Fruit fly (Drosophila melanogaster) whole organism, embryonic: ENCODE results near the gene CG8837.

Experiments
- Abd-B ChIP-seq: fragments of 200-800 bp; sonication (Bioruptor generic); optimal IDR thresholded peaks from 2 replicates; lab custom pipeline; 2018; ENCODE audit warnings: missing biosample characterization, mild to moderate bottlenecking, missing genetic modification characterization, moderate library complexity
- Asciz ChIP-seq: fragments of 200-800 bp; sonication (Bioruptor generic); optimal IDR thresholded peaks from 2 replicates; lab custom pipeline; 2017; ENCODE audit warnings: missing biosample characterization, mild to moderate bottlenecking, missing genetic modification characterization, missing genetic modification reagents
- CG1024 ChIP-seq: fragments of 200-800 bp; sonication (Bioruptor generic); IDR thresholded peaks from 2 replicates; pipeline ENCODE4 v1.3.6; 2022; ENCODE audit warnings: missing biosample characterization, missing genetic modification characterization
- CG10565 ChIP-seq: fragments of 200-800 bp; sonication (Bioruptor generic); optimal IDR thresholded peaks from 3 replicates; lab custom pipeline; 2016; ENCODE audit warnings: missing biosample characterization, mild to moderate bottlenecking, missing genetic modification characterization
- CG1233 ChIP-seq: fragments of 200-800 bp; sonication (Bioruptor generic); optimal IDR thresholded peaks from 4 replicates; lab custom pipeline; 2018; ENCODE audit warnings: missing biosample characterization, mild to moderate bottlenecking, missing genetic modification characterization
- CG12769 ChIP-seq: fragments of 200-800 bp; sonication (Bioruptor generic); optimal IDR thresholded peaks from 2 replicates; lab custom pipeline; 2019; ENCODE audit warnings: missing biosample characterization, mild to moderate bottlenecking, missing genetic modification characterization, moderate library complexity
- CG12942 ChIP-seq: fragments of 200-800 bp; sonication (Bioruptor generic); optimal IDR thresholded peaks from 3 replicates; lab custom pipeline; 2016; ENCODE audit warnings: missing biosample characterization, missing genetic modification characterization
- CG14014 ChIP-seq: fragments of 200-800 bp; sonication (Bioruptor generic); IDR thresholded peaks from 2 replicates; pipeline ENCODE4 v1.3.6; 2022; ENCODE audit warnings: missing biosample characterization, missing genetic modification characterization
- CG14441 ChIP-seq: fragments of 200-800 bp; sonication (Bioruptor generic); IDR thresholded peaks from 2 replicates; pipeline ENCODE4 v1.3.6; 2022; ENCODE audit warnings: missing biosample characterization, missing genetic modification characterization
- CG15514 ChIP-seq: fragments of 200-800 bp; sonication (Bioruptor generic); optimal IDR thresholded peaks from 3 replicates; lab custom pipeline; 2017; ENCODE audit warnings: missing biosample characterization, missing genetic modification characterization, mild to moderate bottlenecking, moderate library complexity, missing genetic modification reagents
- CG17361 ChIP-seq: fragments of 200-800 bp; sonication (Bioruptor generic); IDR thresholded peaks from 3 replicates; pipeline ENCODE4 v1.3.6; 2022; ENCODE audit warnings: missing biosample characterization, missing genetic modification characterization
- CG17385 ChIP-seq: fragments of 200-800 bp; sonication (Bioruptor generic); optimal IDR thresholded peaks from 3 replicates; lab custom pipeline; 2018; ENCODE audit warnings: missing biosample characterization, mild to moderate bottlenecking, missing genetic modification characterization
- CG17612 ChIP-seq: fragments of 200-800 bp; sonication (Bioruptor generic); IDR thresholded peaks from 2 replicates; pipeline ENCODE4 v1.3.6; 2022; ENCODE audit warnings: missing biosample characterization, missing genetic modification characterization
- CG17829 ChIP-seq: fragments of 200-800 bp; optimal IDR thresholded peaks from 2 replicates; lab custom pipeline; 2019; ENCODE audit warnings: missing biosample characterization, mild to moderate bottlenecking, missing genetic modification characterization, moderate library complexity
- CG18262 ChIP-seq: fragments of 200-800 bp; optimal IDR thresholded peaks from 3 replicates; lab custom pipeline; 2019; ENCODE audit warnings: missing biosample characterization, mild to moderate bottlenecking, missing genetic modification characterization, moderate library complexity
- CG18619 ChIP-seq: fragments of 200-800 bp; sonication (Bioruptor generic); optimal IDR thresholded peaks from 3 replicates; lab custom pipeline; 2017; ENCODE audit warnings: missing biosample characterization, mild to moderate bottlenecking, missing genetic modification characterization
- CG31224 ChIP-seq: fragments of 200-800 bp; sonication (Bioruptor generic); IDR thresholded peaks from 2 replicates; pipeline ENCODE4 v1.3.6; 2022; ENCODE audit warnings: missing biosample characterization, missing genetic modification characterization
- CG32532 ChIP-seq: fragments of 200-800 bp; sonication (Bioruptor generic); IDR thresholded peaks from 2 replicates; pipeline ENCODE4 v1.3.6; 2022; ENCODE audit warnings: missing biosample characterization, missing genetic modification characterization
- CG4424 ChIP-seq: fragments of 200-800 bp; sonication (Bioruptor generic); optimal IDR thresholded peaks from 3 replicates; lab custom pipeline; 2016; ENCODE audit warnings: missing biosample characterization, missing genetic modification characterization
- CG6175 ChIP-seq: fragments of 200-800 bp; sonication (Bioruptor generic); IDR thresholded peaks from 3 replicates; pipeline ENCODE4 v1.3.6; 2022; ENCODE audit warnings: missing biosample characterization, missing genetic modification characterization
- CG8290 ChIP-seq, 3 experiments: fragments of 200-800 bp; sonication (Bioruptor generic); optimal IDR thresholded peaks; 2 replicates each; lab custom pipeline; 2016 to 2019; ENCODE audit warnings: missing biosample characterization in 3 of 3, missing genetic modification characterization in 3 of 3, mild to moderate bottlenecking in 2 of 3, moderate library complexity in 1 of 3
- CG8765 ChIP-seq: fragments of 200-800 bp; sonication (Bioruptor generic); IDR thresholded peaks from 2 replicates; pipeline ENCODE4 v1.3.6; 2022; ENCODE audit warnings: missing biosample characterization, missing genetic modification characterization
- CG9215 ChIP-seq: fragments of 200-800 bp; sonication (Bioruptor generic); IDR thresholded peaks from 2 replicates; pipeline ENCODE4 v1.3.6; 2022; ENCODE audit warnings: missing biosample characterization, missing genetic modification characterization
- CG9876 ChIP-seq: fragments of 200-800 bp; sonication (Bioruptor generic); optimal IDR thresholded peaks from 2 replicates; lab custom pipeline; 2016; ENCODE audit warnings: missing biosample characterization, missing genetic modification characterization
- CoRest ChIP-seq: fragments of 200-800 bp; sonication (Bioruptor generic); optimal IDR thresholded peaks from 3 replicates; lab custom pipeline; 2018; ENCODE audit warnings: missing biosample characterization, mild to moderate bottlenecking, missing genetic modification characterization, moderate library complexity
- Eip74EF ChIP-seq, 2 experiments: fragments of 200-800 bp in 1 of 2; fragments of >200 bp in 1 of 2; sonication (Bioruptor generic) in 1 of 2; optimal IDR thresholded peaks; 2 replicates each; lab custom pipeline; 2017 to 2019; ENCODE audit warnings: missing biosample characterization in 2 of 2, missing genetic modification characterization in 2 of 2, mild to moderate bottlenecking in 1 of 2, moderate library complexity in 1 of 2
- HLHmδ ChIP-seq: fragments of 200-800 bp; sonication (Bioruptor generic); optimal IDR thresholded peaks from 2 replicates; lab custom pipeline; 2018; ENCODE audit warnings: missing biosample characterization, mild to moderate bottlenecking, missing genetic modification characterization, moderate library complexity
- Hand ChIP-seq: fragments of 200-800 bp; sonication (Bioruptor generic); optimal IDR thresholded peaks from 2 replicates; lab custom pipeline; 2017; ENCODE audit warnings: mild to moderate bottlenecking, missing biosample characterization, missing genetic modification reagents, missing genetic modification characterization
- Lpt ChIP-seq: fragments of >200 bp; optimal IDR thresholded peaks from 2 replicates; lab custom pipeline; 2018; ENCODE audit warnings: missing biosample characterization, missing genetic modification characterization
- MESR4 ChIP-seq: fragments of 200-800 bp; sonication (Bioruptor generic); optimal IDR thresholded peaks from 2 replicates; lab custom pipeline; 2018; ENCODE audit warnings: missing biosample characterization, mild to moderate bottlenecking, missing genetic modification characterization, moderate library complexity
- Neu2 ChIP-seq: fragments of 200-800 bp; sonication (Bioruptor generic); optimal IDR thresholded peaks from 3 replicates; lab custom pipeline; 2016; ENCODE audit warnings: missing biosample characterization, missing genetic modification characterization, borderline replicate concordance
- Nf-YB ChIP-seq: fragments of 200-800 bp; sonication (Bioruptor generic); optimal IDR thresholded peaks from 3 replicates; lab custom pipeline; 2019; ENCODE audit warnings: missing biosample characterization, mild to moderate bottlenecking, missing genetic modification characterization, moderate library complexity
- NfI ChIP-seq: fragments of 200-800 bp; sonication (Bioruptor generic); optimal IDR thresholded peaks from 3 replicates; lab custom pipeline; 2018; ENCODE audit warnings: missing biosample characterization, mild to moderate bottlenecking, missing genetic modification characterization, moderate library complexity
- Taf1 ChIP-seq: fragments of 200-800 bp; sonication (Bioruptor generic); IDR thresholded peaks from 2 replicates; pipeline ENCODE4 v1.3.6; 2022; ENCODE audit warnings: missing biosample characterization, missing genetic modification characterization
- ac ChIP-seq: fragments of 200-800 bp; sonication (Bioruptor generic); optimal IDR thresholded peaks from 3 replicates; lab custom pipeline; 2017; ENCODE audit warnings: missing biosample characterization, mild to moderate bottlenecking, missing genetic modification characterization
- ap ChIP-seq: fragments of 200-800 bp; sonication (Bioruptor generic); IDR thresholded peaks from 2 replicates; pipeline ENCODE4 v1.3.6; 2022; ENCODE audit warnings: missing biosample characterization, missing genetic modification characterization
- bsh ChIP-seq, 2 experiments: fragments of 200-800 bp; sonication (Bioruptor generic); optimal IDR thresholded peaks; 2 replicates each; lab custom pipeline; 2017 to 2018; ENCODE audit warnings: mild to moderate bottlenecking in 2 of 2, missing biosample characterization in 2 of 2, missing genetic modification characterization in 2 of 2, moderate library complexity in 1 of 2
- btn ChIP-seq: fragments of 200-800 bp; sonication (Bioruptor generic); optimal IDR thresholded peaks from 2 replicates; lab custom pipeline; 2016; ENCODE audit warnings: missing biosample characterization, missing genetic modification characterization
- croc ChIP-seq: fragments of 200-800 bp; sonication (Bioruptor generic); conservative IDR thresholded peaks from 3 replicates; pipeline ENCODE4 v1.3.6; 2022; ENCODE audit warnings: missing biosample characterization, missing genetic modification characterization
- crol ChIP-seq: fragments of 200-800 bp; sonication (Bioruptor generic); IDR thresholded peaks from 2 replicates; pipeline ENCODE4 v1.3.6; 2022; ENCODE audit warnings: missing biosample characterization, missing genetic modification characterization
- emc ChIP-seq: fragments of 200-800 bp; sonication (Bioruptor generic); optimal IDR thresholded peaks from 2 replicates; lab custom pipeline; 2016; ENCODE audit warnings: missing biosample characterization, missing genetic modification characterization
- gt ChIP-seq: fragments of 200-800 bp; sonication (Bioruptor generic); IDR thresholded peaks from 2 replicates; pipeline ENCODE4 v1.3.6; 2022; ENCODE audit warnings: missing biosample characterization, missing genetic modification characterization
- jigr1 ChIP-seq: fragments of 200-800 bp; sonication (Bioruptor generic); IDR thresholded peaks from 3 replicates; pipeline ENCODE4 v1.3.6; 2022; ENCODE audit warnings: missing biosample characterization, missing genetic modification characterization
- nerfin-2 ChIP-seq: fragments of 200-800 bp; sonication (Bioruptor generic); IDR thresholded peaks from 2 replicates; pipeline ENCODE4 v1.3.6; 2022; ENCODE audit warnings: missing biosample characterization, missing genetic modification characterization; ENCODE audit not compliant: partially characterized antibody
- pzg ChIP-seq: fragments of 200-800 bp; sonication (Bioruptor generic); optimal IDR thresholded peaks from 3 replicates; lab custom pipeline; 2018; ENCODE audit warnings: missing biosample characterization, mild to moderate bottlenecking, missing genetic modification characterization, moderate library complexity
- ro ChIP-seq: fragments of 200-800 bp; sonication (Bioruptor generic); IDR thresholded peaks from 2 replicates; pipeline ENCODE4 v1.3.6; 2022; ENCODE audit warnings: missing biosample characterization, missing genetic modification characterization
- row ChIP-seq: fragments of 200-800 bp; sonication (Bioruptor generic); IDR thresholded peaks from 3 replicates; pipeline ENCODE4 v1.3.6; 2022; ENCODE audit warnings: missing biosample characterization, missing genetic modification characterization
- scrt ChIP-seq: fragments of 200-800 bp; sonication (Bioruptor generic); optimal IDR thresholded peaks from 2 replicates; lab custom pipeline; 2018; ENCODE audit warnings: missing biosample characterization, mild to moderate bottlenecking, missing genetic modification characterization, moderate library complexity
- so ChIP-seq: fragments of 200-800 bp; sonication (Bioruptor generic); IDR thresholded peaks from 3 replicates; pipeline ENCODE4 v1.3.6; 2022; ENCODE audit warnings: missing biosample characterization, missing genetic modification characterization
- tap ChIP-seq: fragments of 200-800 bp; optimal IDR thresholded peaks from 3 replicates; lab custom pipeline; 2019; ENCODE audit warnings: missing biosample characterization, mild to moderate bottlenecking, missing genetic modification characterization, moderate library complexity

The CG8837 gene

DNA sequence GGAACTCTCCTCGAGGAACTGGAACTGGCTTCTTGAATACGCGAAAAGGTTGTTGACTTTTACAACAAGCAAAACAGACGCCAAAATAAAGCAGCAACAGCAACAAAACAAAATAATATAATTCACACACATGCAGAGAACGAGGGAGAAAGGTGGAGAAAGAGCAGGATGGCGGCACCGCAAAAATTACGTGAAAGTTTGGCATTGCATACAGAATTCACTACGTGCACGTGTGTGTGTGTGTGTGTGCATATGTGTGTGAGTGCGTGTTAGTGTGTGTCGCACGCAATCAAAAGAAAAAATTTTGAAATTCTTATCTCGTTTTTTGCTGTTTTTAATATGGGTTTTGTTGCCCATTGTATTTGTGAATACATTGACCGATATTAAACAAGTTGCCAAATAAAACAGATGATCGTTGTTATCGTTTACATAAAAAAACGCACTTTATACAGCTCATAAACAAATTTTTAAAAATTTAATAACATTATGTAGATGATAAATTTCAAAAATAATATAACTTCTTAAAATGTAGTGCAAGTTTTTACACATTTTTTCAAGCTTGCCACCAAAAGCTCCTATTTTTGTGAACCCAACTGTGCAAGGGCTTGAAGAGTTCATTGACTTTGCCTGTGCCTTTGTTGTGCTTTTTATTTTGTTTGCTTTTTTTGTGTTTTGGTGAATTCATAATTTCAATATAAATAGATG lies 21.3 kb downstream of the CG8837 start:
- TF ChIP-seq crol (no peak), row (GFP tag; lab: Robert Waterston, UW) (no peak), Asciz (GFP tag; lab: Kevin White, UChicago) (no peak), CG17612 (GFP tag; lab: Robert Waterston, UW) (no peak), CG9215 (no peak), HLHmδ (GFP tag; lab: Kevin White, UChicago) (no peak), pzg (GFP tag; lab: Kevin White, UChicago) (no peak), nerfin-2 (no peak), CG31224 (GFP tag; lab: Robert Waterston, UW) (no peak), Taf1 (GFP tag; lab: Robert Waterston, UW) (no peak), gt (GFP tag; lab: Robert Waterston, UW) (no peak), CG8765 (GFP tag; lab: Robert Waterston, UW) (no peak), CG8290 (GFP tag; optimal IDR thresholded peaks at IDR 0.05; lab: Kevin White, UChicago) (no peak), CG8290 (tag; optimal IDR thresholded peaks at IDR 0.05; lab: Kevin White, UChicago) (no peak), CG1024 (GFP tag; lab: Robert Waterston, UW) (peak; percentile 27; the same call in 1 of the 2 replicates), ap (no peak), Abd-B (no peak), CG32532 (GFP tag; lab: Robert Waterston, UW) (no peak), btn (GFP tag; lab: Kevin White, UChicago) (no peak), ro (GFP tag; lab: Robert Waterston, UW) (no peak), NfI (GFP tag; lab: Kevin White, UChicago) (no peak), CG15514 (no peak), bsh (GFP tag; optimal IDR thresholded peaks at IDR 0.05; lab: Kevin White, UChicago) (peak in 1 of 2 experiments; percentile 44), CG12942 (GFP tag; lab: Kevin White, UChicago) (no peak), Nf-YB (GFP tag; lab: Kevin White, UChicago) (no peak), CG14014 (GFP tag; lab: Robert Waterston, UW) (no peak), tap (peak; percentile 4), MESR4 (no peak), CG6175 (GFP tag; lab: Robert Waterston, UW) (no peak), CG17385 (GFP tag; lab: Kevin White, UChicago) (peak; percentile 1), CG14441 (GFP tag; lab: Robert Waterston, UW) (no peak), CG10565 (GFP tag; lab: Kevin White, UChicago) (no peak), CG1233 (no peak), so (GFP tag; lab: Robert Waterston, UW) (no peak), CG9876 (GFP tag; lab: Kevin White, UChicago) (no peak), Hand (GFP tag; lab: Kevin White, UChicago) (no peak), CG17361 (GFP tag; lab: Robert Waterston, UW) (peak; percentile 33; the same call in 1 of the 3 replicates), CG12769 (no peak), CG18262 (tag; lab: Kevin White, UChicago) (peak; percentile 36), CG4424 (GFP tag; lab: Kevin White, UChicago) (no peak), Eip74EF (GFP tag; optimal IDR thresholded peaks at IDR 0.05; lab: Kevin White, UChicago) (no peak), scrt (no peak), emc (GFP tag; lab: Kevin White, UChicago) (no peak), CG17829 (tag; lab: Kevin White, UChicago) (no peak), Neu2 (no peak), Lpt (GFP tag; lab: Kevin White, UChicago) (no peak), CoRest (tag; lab: Kevin White, UChicago) (no peak), CG18619 (GFP tag; lab: Kevin White, UChicago) (no peak), ac (GFP tag; lab: Kevin White, UChicago) (no peak), croc (no peak), jigr1 (GFP tag; lab: Robert Waterston, UW) (no peak)
